Worm (Caenorhabditis elegans) whole organism, L3 larva: Measurements from ENCODE around the gene M116.5.

Experiments used
- R02D3.7 ChIP-seq: fragments of 150-350 bp; optimal IDR thresholded peaks from 2 replicates; lab custom pipeline; 2014; ENCODE audit warnings: missing biosample characterization, missing genetic modification characterization
- ZK546.5 ChIP-seq: sonication (generic microtip); optimal IDR thresholded peaks from 2 replicates; lab custom pipeline; 2017; ENCODE audit warnings: missing biosample characterization, missing genetic modification characterization
- aly-2 ChIP-seq: fragments of 150-350 bp; optimal IDR thresholded peaks from 2 replicates; lab custom pipeline; 2014; ENCODE audit warnings: missing biosample characterization, missing genetic modification characterization
- ama-1 ChIP-seq: fragments of 150-350 bp; optimal IDR thresholded peaks from 2 replicates; lab custom pipeline; 2018
- ceh-16 ChIP-seq: sonication (generic microtip); optimal IDR thresholded peaks from 2 replicates; lab custom pipeline; 2017; ENCODE audit warnings: missing biosample characterization, missing genetic modification characterization
- ceh-28 ChIP-seq: fragments of 150-350 bp; optimal IDR thresholded peaks from 2 replicates; lab custom pipeline; 2014; ENCODE audit warnings: missing biosample characterization, missing genetic modification reagents, missing genetic modification characterization
- ceh-82 ChIP-seq: fragments of 150-350 bp; optimal IDR thresholded peaks from 2 replicates; lab custom pipeline; 2014; ENCODE audit warnings: missing biosample characterization, missing genetic modification characterization
- ceh-9 ChIP-seq: sonication (generic microtip); optimal IDR thresholded peaks from 2 replicates; lab custom pipeline; 2018; ENCODE audit warnings: missing biosample characterization, missing genetic modification characterization
- daf-12 ChIP-seq: fragments of 150-350 bp; optimal IDR thresholded peaks from 2 replicates; lab custom pipeline; 2014; ENCODE audit warnings: missing biosample characterization, missing genetic modification reagents, missing genetic modification characterization
- egl-27 ChIP-seq: sonication (generic microtip); optimal IDR thresholded peaks from 4 replicates; lab custom pipeline; 2017; ENCODE audit warnings: missing biosample characterization, missing genetic modification reagents, missing genetic modification characterization
- egl-5 ChIP-seq: fragments of 150-350 bp; optimal IDR thresholded peaks from 2 replicates; lab custom pipeline; 2017; ENCODE audit warnings: missing biosample characterization, missing genetic modification reagents, missing genetic modification characterization, inconsistent platforms
- elt-1 ChIP-seq: fragments of 150-350 bp; optimal IDR thresholded peaks from 2 replicates; lab custom pipeline; 2014; ENCODE audit warnings: missing biosample characterization, missing genetic modification characterization
- elt-2 ChIP-seq: sonication (generic microtip); optimal IDR thresholded peaks from 2 replicates; lab custom pipeline; 2016; ENCODE audit warnings: missing genetic modification reagents, mild to moderate bottlenecking, missing genetic modification characterization, missing compliant biosample characterization
- elt-3 ChIP-seq, 3 experiments: fragments of 150-350 bp in 1 of 3; sonication (generic microtip) in 2 of 3; optimal IDR thresholded peaks; 2 replicates in 2 of 3; 4 replicates in 1 of 3; lab custom pipeline; 2014 to 2017; ENCODE audit warnings: missing biosample characterization in 3 of 3, missing genetic modification characterization in 3 of 3
- eor-1 ChIP-seq, 2 experiments: fragments of 150-350 bp; optimal IDR thresholded peaks; 2 replicates each; lab custom pipeline; 2014 to 2018; ENCODE audit warnings: missing biosample characterization in 2 of 2, missing genetic modification characterization in 2 of 2
- fkh-10 ChIP-seq: sonication (generic microtip); optimal IDR thresholded peaks from 2 replicates; lab custom pipeline; 2017; ENCODE audit warnings: missing biosample characterization, missing genetic modification reagents, missing genetic modification characterization
- fkh-2 ChIP-seq: fragments of 150-350 bp; optimal IDR thresholded peaks from 2 replicates; lab custom pipeline; 2014; ENCODE audit warnings: missing biosample characterization, missing genetic modification reagents, missing genetic modification characterization
- fos-1 ChIP-seq: fragments of 150-350 bp; optimal IDR thresholded peaks from 2 replicates; lab custom pipeline; 2014; ENCODE audit warnings: missing biosample characterization, missing genetic modification characterization
- hmg-11 ChIP-seq: sonication (generic microtip); optimal IDR thresholded peaks from 2 replicates; lab custom pipeline; 2016; ENCODE audit warnings: missing genetic modification characterization, missing compliant biosample characterization
- jun-1 ChIP-seq: fragments of 150-350 bp; optimal IDR thresholded peaks from 2 replicates; lab custom pipeline; 2014; ENCODE audit warnings: missing biosample characterization, missing genetic modification reagents, missing genetic modification characterization
- lin-15B ChIP-seq: fragments of 150-350 bp; optimal IDR thresholded peaks from 2 replicates; lab custom pipeline; 2014; ENCODE audit warnings: missing biosample characterization, missing genetic modification characterization
- lin-39 ChIP-seq: fragments of 150-350 bp; optimal IDR thresholded peaks from 2 replicates; lab custom pipeline; 2018; ENCODE audit warnings: missing biosample characterization, missing genetic modification reagents, missing genetic modification characterization
- lsy-12 ChIP-seq: sonication (generic microtip); optimal IDR thresholded peaks from 2 replicates; lab custom pipeline; 2016; ENCODE audit warnings: mild to moderate bottlenecking, missing genetic modification characterization, missing compliant biosample characterization
- mdl-1 ChIP-seq: fragments of 150-350 bp; optimal IDR thresholded peaks from 2 replicates; lab custom pipeline; 2014; ENCODE audit warnings: missing biosample characterization, missing genetic modification characterization
- mml-1 ChIP-seq: fragments of 150-350 bp; sonication (generic microtip); optimal IDR thresholded peaks from 3 replicates; lab custom pipeline; 2014; ENCODE audit warnings: missing biosample characterization, missing genetic modification characterization
- nfya-1 ChIP-seq: sonication (generic microtip); optimal IDR thresholded peaks from 2 replicates; lab custom pipeline; 2017; ENCODE audit warnings: missing genetic modification characterization, mild to moderate bottlenecking, missing compliant biosample characterization, antibody characterized with exemption, moderate library complexity; ENCODE audit not compliant: insufficient read depth
- nhr-11 ChIP-seq: fragments of 150-350 bp; optimal IDR thresholded peaks from 2 replicates; lab custom pipeline; 2014; ENCODE audit warnings: missing biosample characterization, missing genetic modification characterization
- nhr-12 ChIP-seq: fragments of 150-350 bp; optimal IDR thresholded peaks from 2 replicates; lab custom pipeline; 2014; ENCODE audit warnings: missing biosample characterization, missing genetic modification characterization
- nhr-23 ChIP-seq: fragments of 150-350 bp; optimal IDR thresholded peaks from 2 replicates; lab custom pipeline; 2014; ENCODE audit warnings: missing biosample characterization, missing genetic modification reagents, missing genetic modification characterization
- nhr-237 ChIP-seq: fragments of 150-350 bp; optimal IDR thresholded peaks from 2 replicates; lab custom pipeline; 2014; ENCODE audit warnings: missing biosample characterization, missing genetic modification characterization
- nhr-25 ChIP-seq: sonication (generic microtip); optimal IDR thresholded peaks from 2 replicates; lab custom pipeline; 2017; ENCODE audit warnings: missing biosample characterization, missing genetic modification characterization
- nhr-28 ChIP-seq: fragments of 150-350 bp; optimal IDR thresholded peaks from 2 replicates; lab custom pipeline; 2014; ENCODE audit warnings: missing biosample characterization, missing genetic modification characterization
- nhr-43 ChIP-seq: sonication (generic microtip); optimal IDR thresholded peaks from 2 replicates; lab custom pipeline; 2016; ENCODE audit warnings: mild to moderate bottlenecking, missing genetic modification characterization, missing compliant biosample characterization; ENCODE audit not compliant: poor library complexity, severe bottlenecking
- nhr-67 ChIP-seq: fragments of 150-350 bp; optimal IDR thresholded peaks from 2 replicates; lab custom pipeline; 2014; ENCODE audit warnings: missing biosample characterization, missing genetic modification characterization
- nhr-76 ChIP-seq: fragments of 150-350 bp; sonication (generic microtip); optimal IDR thresholded peaks from 5 replicates; lab custom pipeline; 2014; ENCODE audit warnings: missing biosample characterization, missing genetic modification characterization
- nhr-77 ChIP-seq: fragments of 150-350 bp; optimal IDR thresholded peaks from 2 replicates; lab custom pipeline; 2014; ENCODE audit warnings: missing biosample characterization, missing genetic modification characterization
- pha-4 ChIP-seq: fragments of 150-350 bp; optimal IDR thresholded peaks from 2 replicates; lab custom pipeline; 2014; ENCODE audit warnings: missing biosample characterization, missing genetic modification reagents, missing genetic modification characterization
- pqm-1 ChIP-seq: fragments of 150-350 bp; optimal IDR thresholded peaks from 2 replicates; lab custom pipeline; 2017; ENCODE audit warnings: missing biosample characterization, missing genetic modification characterization, inconsistent platforms
- sea-2 ChIP-seq: fragments of 150-350 bp; sonication (generic microtip); optimal IDR thresholded peaks from 4 replicates; lab custom pipeline; 2014; ENCODE audit warnings: missing biosample characterization, missing genetic modification reagents, missing genetic modification characterization
- skn-1 ChIP-seq: fragments of 150-350 bp; optimal IDR thresholded peaks from 2 replicates; lab custom pipeline; 2014; ENCODE audit warnings: missing biosample characterization, missing genetic modification characterization
- snpc-4 ChIP-seq: fragments of 150-350 bp; optimal IDR thresholded peaks from 2 replicates; lab custom pipeline; 2014; ENCODE audit warnings: missing biosample characterization, missing genetic modification characterization
- tbx-2 ChIP-seq: sonication (generic microtip); optimal IDR thresholded peaks from 2 replicates; lab custom pipeline; 2016; ENCODE audit warnings: mild to moderate bottlenecking, missing genetic modification characterization, missing compliant biosample characterization
- unc-39 ChIP-seq: sonication (generic microtip); optimal IDR thresholded peaks from 4 replicates; lab custom pipeline; 2017; ENCODE audit warnings: missing biosample characterization, missing genetic modification characterization
- unc-62 ChIP-seq: fragments of 150-350 bp; sonication (generic microtip); optimal IDR thresholded peaks from 4 replicates; lab custom pipeline; 2014; ENCODE audit warnings: missing biosample characterization, missing genetic modification reagents, missing genetic modification characterization
- zag-1 ChIP-seq: fragments of 150-350 bp; optimal IDR thresholded peaks from 2 replicates; lab custom pipeline; 2014; ENCODE audit warnings: missing biosample characterization, missing genetic modification characterization
- ztf-11 ChIP-seq: fragments of 150-350 bp; optimal IDR thresholded peaks from 2 replicates; lab custom pipeline; 2014; ENCODE audit warnings: missing biosample characterization, missing genetic modification characterization
- ztf-4 ChIP-seq: fragments of 150-350 bp; optimal IDR thresholded peaks from 2 replicates; lab custom pipeline; 2014; ENCODE audit warnings: missing biosample characterization, missing genetic modification characterization

M116.5 gene

DNA sequence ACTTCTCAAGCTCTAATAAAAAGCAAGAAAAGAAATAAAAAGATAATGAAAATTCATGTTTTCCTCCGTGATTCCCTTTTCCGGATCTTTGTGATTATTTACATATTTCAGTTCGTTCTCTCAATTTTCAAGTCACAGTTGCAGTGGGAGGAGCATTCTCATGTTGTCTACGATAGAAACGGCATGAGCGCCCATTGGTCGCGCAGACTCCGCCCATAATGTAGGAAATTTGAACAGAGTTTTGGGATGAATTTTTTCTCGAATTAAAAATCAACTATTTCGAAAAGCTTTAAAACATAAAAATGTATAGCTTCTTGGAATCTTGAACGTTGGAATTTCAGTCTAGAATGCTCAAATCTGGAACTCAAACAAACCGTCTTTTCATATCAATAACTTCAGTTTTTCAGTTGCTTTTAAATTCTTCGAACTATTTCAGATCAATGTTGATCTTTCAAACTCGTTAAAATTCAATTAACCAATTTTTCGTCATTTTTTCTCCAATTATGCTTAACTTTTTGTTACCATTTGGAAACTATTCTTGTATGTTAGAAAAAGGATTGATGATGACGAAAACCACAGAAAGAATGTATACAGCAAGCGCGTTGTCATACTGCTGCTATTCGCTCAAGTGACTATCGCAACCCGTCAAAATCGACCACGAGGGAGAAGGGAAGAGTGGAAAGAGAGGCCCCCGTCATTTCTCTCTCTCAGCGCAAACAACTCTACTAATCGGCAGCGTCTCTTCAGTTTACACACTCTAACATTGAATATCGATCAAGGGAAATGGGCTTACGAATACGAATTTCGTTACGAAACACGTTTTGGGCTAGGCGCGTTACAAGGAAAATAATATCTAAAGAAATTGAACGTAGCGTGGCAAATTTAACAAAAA lies 11.0 kb upstream of the M116.5 start:
- peak; percentile 78 for TF ChIP-seq snpc-4
- TF ChIP-seq unc-39, result no peak
- TF ChIP-seq egl-5 (tag; lab: Kevin White, UChicago), result no peak
- TF ChIP-seq ZK546.5 (tag; lab: Kevin White, UChicago), result no peak
- TF ChIP-seq nhr-67 (tag; lab: Kevin White, UChicago), result no peak
- TF ChIP-seq elt-1 (tag; lab: Kevin White, UChicago), result no peak
- TF ChIP-seq lin-15B (tag; lab: Kevin White, UChicago), result peak; percentile 52
- peak; percentile 58 for TF ChIP-seq lsy-12 (tag; lab: Kevin White, UChicago)
- no peak for TF ChIP-seq nhr-12 (tag; lab: Kevin White, UChicago)
- TF ChIP-seq nhr-77 (tag; lab: Kevin White, UChicago), result no peak
- TF ChIP-seq elt-3 (tag; optimal IDR thresholded peaks at IDR 0.05; lab: Kevin White, UChicago), result peak in 1 of 3 experiments; percentile 10
- peak; percentile 35 for TF ChIP-seq elt-2 (tag; lab: Kevin White, UChicago)
- no peak for TF ChIP-seq daf-12 (tag; lab: Kevin White, UChicago)
- peak; percentile 81 for TF ChIP-seq ceh-28 (tag; lab: Kevin White, UChicago)
- TF ChIP-seq eor-1 (tag; optimal IDR thresholded peaks at IDR 0.05; lab: Kevin White, UChicago), result no peak
- no peak for TF ChIP-seq zag-1 (tag; lab: Kevin White, UChicago)
- peak; percentile 78 for TF ChIP-seq aly-2
- no peak for TF ChIP-seq nhr-237
- peak; percentile 100 for TF ChIP-seq nfya-1 (tag; lab: Kevin White, UChicago)
- no peak for TF ChIP-seq ceh-9 (tag; lab: Kevin White, UChicago)
- no peak for TF ChIP-seq hmg-11 (tag; lab: Kevin White, UChicago)
- TF ChIP-seq ceh-82 (tag; lab: Kevin White, UChicago), result peak; percentile 31
- peak; percentile 86 for TF ChIP-seq nhr-25 (tag; lab: Kevin White, UChicago)
- peak; percentile 72 for TF ChIP-seq unc-62 (GFP tag; lab: Kevin White, UChicago)
- TF ChIP-seq pqm-1, result no peak
- TF ChIP-seq mdl-1, result peak; percentile 64
- no peak for TF ChIP-seq nhr-76 (tag; lab: Kevin White, UChicago)
- TF ChIP-seq ceh-16 (tag; lab: Kevin White, UChicago), result peak; percentile 21
- TF ChIP-seq egl-27 (tag; lab: Kevin White, UChicago), result peak; percentile 21
- TF ChIP-seq fkh-2 (tag; lab: Kevin White, UChicago), result peak; percentile 42
- peak; percentile 16 for TF ChIP-seq ztf-4 (tag; lab: Kevin White, UChicago)
- TF ChIP-seq lin-39 (tag; lab: Kevin White, UChicago), result peak; percentile 78
- peak; percentile 78 for TF ChIP-seq nhr-23 (tag; lab: Kevin White, UChicago)
- TF ChIP-seq sea-2 (GFP tag; lab: Kevin White, UChicago), result no peak
- no peak for TF ChIP-seq ztf-11 (tag; lab: Kevin White, UChicago)
- TF ChIP-seq jun-1, result peak; percentile 52
- no peak for TF ChIP-seq mml-1 (tag; lab: Kevin White, UChicago)
- peak; percentile 79 for TF ChIP-seq nhr-43
- TF ChIP-seq ama-1, result peak; percentile 99
- no peak for TF ChIP-seq nhr-28 (tag; lab: Kevin White, UChicago)
- TF ChIP-seq fos-1 (tag; lab: Kevin White, UChicago), result no peak
- TF ChIP-seq R02D3.7, result peak; percentile 67
- TF ChIP-seq nhr-11, result no peak
- TF ChIP-seq skn-1 (tag; lab: Kevin White, UChicago), result peak; percentile 64
- TF ChIP-seq fkh-10 (GFP tag; lab: Kevin White, UChicago), result no peak
- TF ChIP-seq pha-4 (tag; lab: Kevin White, UChicago), result peak; percentile 81
- peak; percentile 57 for TF ChIP-seq tbx-2 (tag; lab: Kevin White, UChicago)
